Fruit fly (Drosophila melanogaster) S2 (cell line): ENCODE measurements around the gene Madm.

Source experiments
- CG8478 ChIP-seq: fragments of >200 bp; optimal IDR thresholded peaks from 2 replicates; lab custom pipeline; 2018
- CTCF ChIP-seq, 2 experiments: fragments of >200 bp; optimal IDR thresholded peaks; 2 replicates each; lab custom pipeline; 2018

DNA sequence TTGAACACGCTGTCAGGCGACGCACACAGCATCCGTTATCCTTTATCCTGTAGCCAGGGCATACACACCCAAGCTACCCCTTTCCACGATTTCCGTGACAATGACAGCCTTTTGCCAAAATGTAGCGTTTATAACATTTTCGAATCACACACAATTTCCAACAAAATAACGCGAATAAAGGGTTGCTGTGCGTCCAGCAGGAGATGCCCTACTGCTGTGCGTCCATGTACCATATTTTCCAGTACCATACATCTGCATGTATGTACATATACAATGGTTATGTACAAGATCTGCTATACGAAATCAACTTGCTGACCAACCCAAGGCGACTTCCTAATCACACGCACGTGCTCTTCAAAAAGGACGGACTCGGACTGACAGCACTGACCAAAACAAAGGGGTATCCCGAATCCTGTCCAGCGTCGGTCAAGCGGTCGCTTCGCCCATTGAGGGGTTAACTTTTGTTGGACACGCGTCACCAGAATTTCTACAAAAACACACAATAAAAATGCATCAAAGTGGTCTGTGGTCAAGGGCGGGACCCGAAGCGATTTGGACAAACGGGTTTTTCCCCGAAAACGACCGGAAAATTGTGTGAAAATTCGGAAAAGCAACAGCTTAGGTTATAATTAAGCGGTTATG, 14.5 kb upstream of the Madm start:
- TF ChIP-seq CG8478 (lab: Kevin White, UChicago) (no peak), CTCF (optimal IDR thresholded peaks at IDR 0.05; lab: Kevin White, UChicago) (no peak)
